Worm (Caenorhabditis elegans) whole organism, midembryonic: ENCODE measurements around the gene F54H12.2.
A peak's percentile ranks its signal among the peaks of the same experiment; 100 is the strongest.

Source experiments
- T22C8.4 ChIP-seq: fragments of 200-800 bp; sonication (Bioruptor generic); IDR thresholded peaks from 2 replicates; pipeline ENCODE4 v1.3.6; 2022; ENCODE audit warnings: missing genetic modification characterization, missing compliant biosample characterization
- cog-1 ChIP-seq: sonication (generic microtip); optimal IDR thresholded peaks from 2 replicates; lab custom pipeline; 2016; ENCODE audit warnings: missing genetic modification characterization, missing compliant biosample characterization
- flt-1 ChIP-seq: fragments of 200-800 bp; sonication (Bioruptor generic); IDR thresholded peaks from 2 replicates; pipeline ENCODE4 v1.3.6; 2022; ENCODE audit warnings: missing genetic modification characterization, missing compliant biosample characterization
- klf-2 ChIP-seq: fragments of 200-800 bp; sonication (Bioruptor generic); conservative IDR thresholded peaks from 2 replicates; pipeline ENCODE4 v1.3.6; 2022; ENCODE audit warnings: missing genetic modification reagents, missing genetic modification characterization, missing compliant biosample characterization
- med-1 ChIP-seq: sonication (generic microtip); optimal IDR thresholded peaks from 2 replicates; lab custom pipeline; 2017; ENCODE audit warnings: missing genetic modification characterization, mild to moderate bottlenecking, missing compliant biosample characterization, antibody characterized with exemption, missing genetic modification reagents; ENCODE audit not compliant: insufficient read depth
- ref-1 ChIP-seq: fragments of 200-800 bp; sonication (Bioruptor generic); conservative IDR thresholded peaks from 2 replicates; pipeline ENCODE4 v1.3.6; 2022; ENCODE audit warnings: missing genetic modification reagents, missing genetic modification characterization, missing compliant biosample characterization
- tab-1 ChIP-seq: fragments of 200-800 bp; sonication (Bioruptor generic); IDR thresholded peaks from 2 replicates; pipeline ENCODE4 v1.3.6; 2022; ENCODE audit warnings: missing genetic modification characterization, missing compliant biosample characterization
- ztf-23 ChIP-seq: fragments of 200-800 bp; sonication (Bioruptor generic); IDR thresholded peaks from 2 replicates; pipeline ENCODE4 v1.3.6; 2022; ENCODE audit warnings: missing genetic modification reagents, missing genetic modification characterization, missing compliant biosample characterization
- ztf-29 ChIP-seq: fragments of 200-800 bp; sonication (Bioruptor generic); IDR thresholded peaks from 2 replicates; pipeline ENCODE4 v1.3.6; 2022; ENCODE audit warnings: missing genetic modification reagents, missing genetic modification characterization, missing compliant biosample characterization

F54H12.2 gene

DNA sequence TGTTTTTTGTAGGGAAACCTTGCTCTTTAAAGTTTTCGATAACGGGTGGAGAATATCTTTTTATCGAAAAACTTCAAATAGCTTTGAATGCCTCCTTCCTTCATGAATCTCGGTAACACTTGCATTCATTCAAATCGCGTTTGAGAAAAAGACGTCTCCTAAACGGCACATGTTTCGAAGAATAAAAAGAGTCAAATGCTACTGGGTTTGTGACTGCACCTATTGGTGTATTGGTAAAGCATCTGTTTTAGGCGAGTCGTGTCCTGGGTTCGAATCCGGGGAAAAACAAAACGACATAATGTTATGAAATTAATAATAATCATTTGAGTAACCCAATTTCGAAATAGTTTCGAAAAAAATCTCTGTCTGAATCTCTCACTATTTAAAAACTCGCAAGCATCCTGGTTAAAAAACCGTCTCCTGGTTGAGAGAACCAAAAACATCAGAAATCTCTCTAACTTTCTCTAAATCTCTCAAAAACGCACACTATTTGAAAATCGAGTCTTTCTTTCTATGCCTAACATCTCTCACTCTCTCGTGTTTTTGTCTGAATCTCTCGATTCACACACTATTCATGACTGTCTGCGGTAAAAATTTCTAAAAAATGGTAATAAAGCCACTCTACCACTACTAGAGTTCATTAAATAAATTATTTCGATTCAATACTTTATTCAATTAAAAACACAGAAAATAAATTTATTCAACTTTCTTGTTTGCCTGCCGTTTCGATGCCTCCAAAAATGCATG, 1.7 kb downstream of the F54H12.2 start:
- 0 out of 2 replicates have a peak, but pooled peaks have one; percentile 53 for TF ChIP-seq flt-1 (GFP tag; lab: Robert Waterston, UW)

ce11 chrIII:7969121-7969520, 4.7 kb downstream of the F54H12.2 start, which contains the start of the genes F54H12.8 and F54H12.7:
Gene F54H12.8 (minus strand): TSS chrIII:7969221.
Gene F54H12.7 (plus strand): TSS chrIII:7969349.
- TF ChIP-seq flt-1 (GFP tag; lab: Robert Waterston, UW) = no peak
- TF ChIP-seq med-1 = no peak
- no peak for TF ChIP-seq klf-2
- TF ChIP-seq T22C8.4 = no peak
- TF ChIP-seq ztf-29 (GFP tag; lab: Robert Waterston, UW) = no peak
- TF ChIP-seq tab-1 (GFP tag; lab: Robert Waterston, UW) = no peak
- no peak for TF ChIP-seq ztf-23
- TF ChIP-seq ref-1 = no peak
- no peak for TF ChIP-seq cog-1 (tag; lab: Kevin White, UChicago)

DNA sequence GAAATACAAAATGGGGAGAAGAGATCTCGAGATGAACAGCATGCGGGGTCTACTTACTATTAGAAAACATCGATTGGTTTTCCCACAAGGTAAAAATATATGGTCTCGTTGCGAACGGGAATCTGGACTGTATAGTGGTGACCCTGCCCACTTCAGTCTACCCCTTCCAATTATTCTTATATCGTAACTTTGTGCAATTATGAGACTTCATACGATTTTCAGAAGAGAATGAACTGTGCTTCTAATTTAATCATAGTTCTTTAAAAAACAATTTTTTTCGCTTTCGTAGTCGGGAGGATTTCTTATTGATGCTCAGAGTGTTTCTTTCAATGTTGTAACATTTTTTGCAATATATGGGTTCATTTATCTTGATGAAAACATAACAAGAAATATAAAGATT, 7.7 kb downstream of the F54H12.2 start, which contains the start of gene F54H12.5:
Gene F54H12.5 (minus strand): TSS at position 101 of the 400 bp plus-strand sequence.
- TF ChIP-seq tab-1 (GFP tag; lab: Robert Waterston, UW) (no peak), ztf-23 (no peak), med-1 (no peak)

ce11 chrIII:7972687-7973086, 8.3 kb downstream of the F54H12.2 start:
- TF ChIP-seq ztf-23 (no peak), med-1 (no peak), T22C8.4 (no peak), cog-1 (tag; lab: Kevin White, UChicago) (no peak), klf-2 (no peak), flt-1 (GFP tag; lab: Robert Waterston, UW) (no peak)

DNA sequence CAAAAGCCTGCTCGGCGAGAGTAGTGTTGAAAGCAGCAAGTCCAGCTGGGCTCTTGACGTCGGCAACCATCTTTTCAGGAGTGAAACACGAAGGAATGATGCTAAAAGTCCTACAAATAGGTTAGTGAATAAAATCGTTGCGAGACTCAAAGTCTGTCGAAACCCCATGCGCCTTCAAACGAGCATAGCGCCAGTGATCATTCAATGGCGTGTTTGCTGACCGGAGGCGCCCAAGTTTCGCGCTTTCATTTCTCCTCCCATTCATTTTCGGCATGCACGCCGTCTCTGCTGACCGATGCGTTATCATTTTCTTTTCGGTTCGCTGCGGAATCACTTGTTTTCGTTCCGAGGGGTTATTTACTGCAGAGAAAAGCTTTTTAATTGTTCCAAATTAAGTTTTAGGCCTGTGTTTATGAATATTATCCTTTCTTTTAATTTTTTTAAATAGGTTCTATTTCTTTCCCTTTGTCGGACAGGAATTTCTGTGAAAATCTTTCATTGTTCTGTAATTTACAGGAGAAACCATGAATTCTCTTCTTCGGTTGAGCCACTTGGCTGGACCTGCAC, 8.9 kb downstream of the F54H12.2 start, which contains the start of the genes eef-1B.1 and aco-2:
Gene eef-1B.1 (minus strand): TSS at position 186 of the 567 bp plus-strand sequence.
Gene aco-2 (plus strand): TSS at position 517 of the 567 bp plus-strand sequence.
- TF ChIP-seq flt-1 (GFP tag; lab: Robert Waterston, UW) (no peak), cog-1 (tag; lab: Kevin White, UChicago) (peak; percentile 1)

DNA sequence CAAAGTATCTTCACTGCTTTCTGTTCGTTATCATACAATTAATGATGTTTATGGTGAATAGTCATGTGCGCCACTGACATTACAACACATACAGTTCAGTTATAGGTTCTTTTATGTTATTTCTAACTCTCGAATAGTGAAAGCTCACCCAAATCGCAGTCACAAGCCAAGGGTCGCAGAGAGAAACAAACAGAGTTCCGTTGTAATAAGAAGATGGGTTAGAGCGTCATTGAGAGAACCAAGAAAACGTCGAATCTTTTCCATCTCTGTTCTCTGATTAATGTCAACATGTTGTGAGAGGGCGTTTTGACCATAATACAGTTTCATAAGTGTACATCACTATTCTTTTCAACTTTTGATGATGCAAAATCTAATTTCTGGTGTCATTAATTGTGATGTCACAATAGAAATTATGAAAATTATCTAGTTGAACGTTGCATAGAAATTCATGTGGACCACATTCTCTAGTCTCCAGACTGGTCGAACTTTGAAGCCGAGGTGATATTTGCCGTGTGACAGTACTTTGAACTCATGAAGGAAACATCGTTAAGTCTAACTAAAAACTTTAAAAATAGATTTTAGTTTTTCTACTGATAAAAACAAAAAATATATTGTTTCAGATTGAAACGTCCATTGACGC, 9.7 kb downstream of the F54H12.2 start:
- TF ChIP-seq ztf-29 (GFP tag; lab: Robert Waterston, UW) = no peak
- TF ChIP-seq klf-2 = no peak
- no peak for TF ChIP-seq ztf-23
- TF ChIP-seq cog-1 (tag; lab: Kevin White, UChicago) = no peak
- no peak for TF ChIP-seq T22C8.4
- TF ChIP-seq ref-1 = no peak
- TF ChIP-seq med-1 = no peak
- no peak for TF ChIP-seq flt-1 (GFP tag; lab: Robert Waterston, UW)
- no peak for TF ChIP-seq tab-1 (GFP tag; lab: Robert Waterston, UW)

DNA sequence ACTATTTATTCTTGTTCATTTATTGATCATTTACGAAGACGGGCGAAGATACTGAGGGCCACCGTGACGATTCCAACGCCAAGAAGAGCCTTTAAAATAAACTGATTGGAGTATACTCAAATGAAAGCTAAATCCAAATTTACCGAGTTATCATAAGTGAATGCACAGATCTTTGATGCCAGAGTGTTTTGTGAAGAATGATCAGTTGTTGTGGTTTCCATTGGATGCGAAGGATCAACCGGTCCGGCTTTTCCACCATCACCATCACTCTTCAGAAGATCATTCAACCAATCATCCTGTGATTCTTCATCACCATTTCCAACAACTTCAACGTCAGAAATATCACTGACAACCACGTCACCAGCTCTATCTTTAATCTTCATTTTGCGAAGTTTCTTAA, 12.8 kb downstream of the F54H12.2 start:
- TF ChIP-seq ztf-29 (GFP tag; lab: Robert Waterston, UW) = no peak
- TF ChIP-seq cog-1 (tag; lab: Kevin White, UChicago) = no peak
- TF ChIP-seq ref-1 = no peak
- no peak for TF ChIP-seq tab-1 (GFP tag; lab: Robert Waterston, UW)
- TF ChIP-seq klf-2 = no peak
- TF ChIP-seq T22C8.4 = no peak
- no peak for TF ChIP-seq flt-1 (GFP tag; lab: Robert Waterston, UW)
- no peak for TF ChIP-seq med-1
- no peak for TF ChIP-seq ztf-23

DNA sequence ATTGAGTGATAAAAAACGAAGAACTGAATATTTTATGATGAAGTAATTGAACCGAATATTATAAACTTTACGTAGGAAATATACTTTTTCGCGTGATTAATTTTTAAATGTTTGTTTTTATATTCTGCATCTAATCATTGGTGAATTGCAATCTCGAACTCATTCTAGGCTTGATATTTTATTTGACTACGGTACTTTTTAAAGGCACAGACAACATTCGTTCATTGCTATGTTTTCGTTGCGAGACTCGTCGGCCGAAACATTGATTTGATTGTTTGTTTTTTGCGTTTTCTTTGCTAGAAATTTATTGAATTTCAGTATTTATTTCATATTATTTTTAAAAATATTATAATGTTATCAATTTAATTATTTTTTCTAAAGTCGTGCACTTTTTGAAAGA, 13.4 kb downstream of the F54H12.2 start, which contains the start of gene C06G4.4:
Gene C06G4.4 (minus strand): TSS at position 36 of the 400 bp plus-strand sequence.
- TF ChIP-seq klf-2 = no peak
- no peak for TF ChIP-seq ref-1
- no peak for TF ChIP-seq med-1
- no peak for TF ChIP-seq T22C8.4
- no peak for TF ChIP-seq tab-1 (GFP tag; lab: Robert Waterston, UW)

DNA sequence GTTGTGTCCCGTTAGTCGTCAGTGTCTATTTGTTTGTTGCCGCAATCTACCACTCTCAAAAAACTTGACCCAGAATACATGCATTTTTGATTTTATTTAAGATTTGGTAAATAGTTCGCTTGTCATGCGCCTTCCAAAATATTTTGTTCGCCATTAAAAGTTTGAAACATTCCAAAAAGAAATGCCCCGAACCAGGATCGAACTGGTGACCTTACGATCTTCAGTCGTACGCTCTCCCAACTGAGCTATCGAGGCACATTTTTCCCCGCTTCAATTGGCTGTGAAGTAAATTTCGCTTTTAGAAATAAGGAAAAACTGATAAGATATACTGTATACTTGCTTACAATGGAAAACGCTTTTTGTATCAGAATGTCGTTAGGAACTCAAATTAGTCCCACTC, 13.9 kb downstream of the F54H12.2 start:
- TF ChIP-seq klf-2 = no peak
- no peak for TF ChIP-seq T22C8.4
- TF ChIP-seq tab-1 (GFP tag; lab: Robert Waterston, UW) = no peak
- TF ChIP-seq flt-1 (GFP tag; lab: Robert Waterston, UW) = no peak
- TF ChIP-seq ref-1 = no peak
- TF ChIP-seq cog-1 (tag; lab: Kevin White, UChicago) = no peak
- TF ChIP-seq ztf-29 (GFP tag; lab: Robert Waterston, UW) = no peak
- no peak for TF ChIP-seq med-1
- no peak for TF ChIP-seq ztf-23

ce11 chrIII:7978723-7979122, 14.3 kb downstream of the F54H12.2 start:
- TF ChIP-seq klf-2 = no peak

- TF ChIP-seq ztf-29 (GFP tag; lab: Robert Waterston, UW) (no peak), ref-1 (no peak), T22C8.4 (no peak), tab-1 (GFP tag; lab: Robert Waterston, UW) (no peak)
Measured at ce11 chrIII:7979659-7980058, 15.3 kb downstream of the F54H12.2 start, which contains the start of gene clp-1. Gene clp-1 (plus strand): TSS chrIII:7979959.
